Fruit fly (Drosophila melanogaster) whole organism, embryonic: ENCODE results near the gene Liprin-alpha.
A peak's percentile ranks its signal among the peaks of the same experiment; 100 is the strongest.

Experiments
- CG14050 ChIP-seq: fragments of 200-800 bp; sonication (Bioruptor generic); IDR thresholded peaks from 3 replicates; pipeline ENCODE4 v1.3.6; 2022; ENCODE audit warnings: missing biosample characterization, missing genetic modification characterization
- CG17361 ChIP-seq: fragments of 200-800 bp; sonication (Bioruptor generic); IDR thresholded peaks from 3 replicates; pipeline ENCODE4 v1.3.6; 2022; ENCODE audit warnings: missing biosample characterization, missing genetic modification characterization
- CG18476 ChIP-seq: fragments of 200-800 bp; sonication (Bioruptor generic); optimal IDR thresholded peaks from 2 replicates; lab custom pipeline; 2016; ENCODE audit warnings: missing biosample characterization, mild to moderate bottlenecking, missing genetic modification characterization
- CG2129 ChIP-seq: fragments of 200-800 bp; sonication (Bioruptor generic); IDR thresholded peaks from 2 replicates; pipeline ENCODE4 v1.3.6; 2022; ENCODE audit warnings: missing biosample characterization, missing genetic modification characterization; ENCODE audit not compliant: partially characterized antibody
- CG31388 ChIP-seq: fragments of 200-800 bp; sonication (Bioruptor generic); optimal IDR thresholded peaks from 2 replicates; lab custom pipeline; 2016; ENCODE audit warnings: missing biosample characterization, missing genetic modification characterization
- CG3163 ChIP-seq: fragments of 200-800 bp; sonication (Bioruptor generic); optimal IDR thresholded peaks from 3 replicates; lab custom pipeline; 2016; ENCODE audit warnings: missing biosample characterization, missing genetic modification characterization
- CG32532 ChIP-seq: fragments of 200-800 bp; sonication (Bioruptor generic); IDR thresholded peaks from 2 replicates; pipeline ENCODE4 v1.3.6; 2022; ENCODE audit warnings: missing biosample characterization, missing genetic modification characterization
- CG43689 ChIP-seq: fragments of 200-800 bp; sonication (Bioruptor generic); IDR thresholded peaks from 2 replicates; pipeline ENCODE4 v1.3.6; 2022; ENCODE audit warnings: missing biosample characterization, missing genetic modification characterization
- CG6791 ChIP-seq: fragments of 200-800 bp; sonication (Bioruptor generic); IDR thresholded peaks from 3 replicates; pipeline ENCODE4 v1.3.6; 2022; ENCODE audit warnings: missing biosample characterization, missing genetic modification characterization; ENCODE audit not compliant: partially characterized antibody
- CG7556 ChIP-seq: fragments of 200-800 bp; sonication (Bioruptor generic); optimal IDR thresholded peaks from 2 replicates; lab custom pipeline; 2017; ENCODE audit warnings: missing biosample characterization, mild to moderate bottlenecking, missing genetic modification characterization
- CG7928 ChIP-seq: fragments of 200-800 bp; sonication (Bioruptor generic); optimal IDR thresholded peaks from 2 replicates; lab custom pipeline; 2017; ENCODE audit warnings: missing biosample characterization, mild to moderate bottlenecking, missing genetic modification characterization
- CkIIα-i1 ChIP-seq: fragments of 200-800 bp; sonication (Bioruptor generic); IDR thresholded peaks from 2 replicates; pipeline ENCODE4 v1.3.6; 2022; ENCODE audit warnings: missing biosample characterization, missing genetic modification characterization
- CrebB ChIP-seq: fragments of 200-800 bp; sonication (Bioruptor generic); optimal IDR thresholded peaks from 3 replicates; lab custom pipeline; 2018; ENCODE audit warnings: missing biosample characterization, mild to moderate bottlenecking, missing genetic modification characterization
- D19B ChIP-seq: fragments of 200-800 bp; sonication (Bioruptor generic); optimal IDR thresholded peaks from 2 replicates; lab custom pipeline; 2017; ENCODE audit warnings: missing biosample characterization, mild to moderate bottlenecking, missing genetic modification characterization
- Dad ChIP-seq: fragments of 200-800 bp; sonication (Bioruptor generic); optimal IDR thresholded peaks from 3 replicates; lab custom pipeline; 2016; ENCODE audit warnings: missing biosample characterization, missing genetic modification characterization
- Drgx ChIP-seq: fragments of 200-800 bp; sonication (Bioruptor generic); IDR thresholded peaks from 2 replicates; pipeline ENCODE4 v1.3.6; 2022; ENCODE audit warnings: missing biosample characterization, missing genetic modification characterization
- Elba2 ChIP-seq: fragments of 200-800 bp; sonication (Bioruptor generic); optimal IDR thresholded peaks from 3 replicates; lab custom pipeline; 2016; ENCODE audit warnings: missing biosample characterization, missing genetic modification characterization
- Fer3 ChIP-seq: fragments of 200-800 bp; sonication (Bioruptor generic); optimal IDR thresholded peaks from 2 replicates; lab custom pipeline; 2018; ENCODE audit warnings: missing biosample characterization, mild to moderate bottlenecking, missing genetic modification characterization, moderate library complexity
- Gsc ChIP-seq: fragments of 200-800 bp; sonication (Bioruptor generic); IDR thresholded peaks from 2 replicates; pipeline ENCODE4 v1.3.6; 2022; ENCODE audit warnings: missing biosample characterization, missing genetic modification characterization
- HmgZ ChIP-seq: fragments of 200-800 bp; sonication (Bioruptor generic); optimal IDR thresholded peaks from 2 replicates; lab custom pipeline; 2018; ENCODE audit warnings: missing biosample characterization, mild to moderate bottlenecking, missing genetic modification characterization
- Hr51 ChIP-seq, 2 experiments: fragments of 200-800 bp; sonication (Bioruptor generic); optimal IDR thresholded peaks; 2 replicates in 1 of 2; 3 replicates in 1 of 2; lab custom pipeline; 2016 to 2018; ENCODE audit warnings: missing biosample characterization in 2 of 2, missing genetic modification characterization in 2 of 2, mild to moderate bottlenecking in 1 of 2, moderate library complexity in 1 of 2
- Jarid2 ChIP-seq: fragments of 200-800 bp; sonication (Bioruptor generic); optimal IDR thresholded peaks from 3 replicates; lab custom pipeline; 2017; ENCODE audit warnings: mild to moderate bottlenecking, missing biosample characterization, missing genetic modification reagents, missing genetic modification characterization
- Kr ChIP-seq: fragments of 200-800 bp; sonication (Bioruptor generic); optimal IDR thresholded peaks from 2 replicates; lab custom pipeline; 2017; ENCODE audit warnings: missing biosample characterization, mild to moderate bottlenecking, missing genetic modification characterization
- MBD-R2 ChIP-seq: fragments of 200-800 bp; sonication (Bioruptor generic); IDR thresholded peaks from 2 replicates; pipeline ENCODE4 v1.3.6; 2022; ENCODE audit warnings: missing biosample characterization, missing genetic modification characterization
- MESR4 ChIP-seq: fragments of 200-800 bp; sonication (Bioruptor generic); optimal IDR thresholded peaks from 2 replicates; lab custom pipeline; 2018; ENCODE audit warnings: missing biosample characterization, mild to moderate bottlenecking, missing genetic modification characterization, moderate library complexity
- Spps ChIP-seq: fragments of 200-800 bp; sonication (Bioruptor generic); optimal IDR thresholded peaks from 2 replicates; lab custom pipeline; 2018; ENCODE audit warnings: missing biosample characterization, mild to moderate bottlenecking, missing genetic modification characterization
- Vsx1 ChIP-seq: fragments of 200-800 bp; sonication (Bioruptor generic); optimal IDR thresholded peaks from 2 replicates; lab custom pipeline; 2017; ENCODE audit warnings: missing biosample characterization, mild to moderate bottlenecking, missing genetic modification characterization, missing genetic modification reagents
- abd-A ChIP-seq: fragments of 200-800 bp; sonication (Bioruptor generic); optimal IDR thresholded peaks from 3 replicates; lab custom pipeline; 2019; ENCODE audit warnings: missing biosample characterization, mild to moderate bottlenecking, missing genetic modification characterization, moderate library complexity
- ac ChIP-seq: fragments of 200-800 bp; sonication (Bioruptor generic); optimal IDR thresholded peaks from 3 replicates; lab custom pipeline; 2017; ENCODE audit warnings: missing biosample characterization, mild to moderate bottlenecking, missing genetic modification characterization
- bsh ChIP-seq, 2 experiments: fragments of 200-800 bp; sonication (Bioruptor generic); optimal IDR thresholded peaks; 2 replicates each; lab custom pipeline; 2017 to 2018; ENCODE audit warnings: mild to moderate bottlenecking in 2 of 2, missing biosample characterization in 2 of 2, missing genetic modification characterization in 2 of 2, moderate library complexity in 1 of 2
- cad ChIP-seq: fragments of >200 bp; optimal IDR thresholded peaks from 2 replicates; lab custom pipeline; 2017; ENCODE audit warnings: missing biosample characterization, missing genetic modification characterization
- caup ChIP-seq: fragments of 200-800 bp; sonication (Bioruptor generic); optimal IDR thresholded peaks from 3 replicates; lab custom pipeline; 2017; ENCODE audit warnings: missing biosample characterization, mild to moderate bottlenecking, missing genetic modification characterization, moderate library complexity; ENCODE audit not compliant: severe bottlenecking
- chinmo ChIP-seq: fragments of 200-800 bp; sonication (Bioruptor generic); IDR thresholded peaks from 4 replicates; pipeline ENCODE4 v1.3.6; 2022; ENCODE audit warnings: missing biosample characterization, missing genetic modification characterization; ENCODE audit not compliant: partially characterized antibody
- dimm ChIP-seq: fragments of 200-800 bp; sonication (Bioruptor generic); IDR thresholded peaks from 2 replicates; pipeline ENCODE4 v1.3.6; 2022; ENCODE audit warnings: missing biosample characterization, missing genetic modification characterization
- eve ChIP-seq, 2 experiments: fragments of >200 bp; optimal IDR thresholded peaks; 2 replicates each; lab custom pipeline; 2017; ENCODE audit warnings: missing biosample characterization in 2 of 2, missing genetic modification characterization in 2 of 2
- fd102C ChIP-seq: fragments of 200-800 bp; sonication (Bioruptor generic); optimal IDR thresholded peaks from 2 replicates; lab custom pipeline; 2018; ENCODE audit warnings: missing biosample characterization, mild to moderate bottlenecking, missing genetic modification characterization, moderate library complexity
- gem ChIP-seq: fragments of 200-800 bp; sonication (Bioruptor generic); optimal IDR thresholded peaks from 2 replicates; lab custom pipeline; 2019; ENCODE audit warnings: missing biosample characterization, mild to moderate bottlenecking, missing genetic modification characterization, moderate library complexity
- ind ChIP-seq: fragments of 200-800 bp; sonication (Bioruptor generic); optimal IDR thresholded peaks from 3 replicates; lab custom pipeline; 2016; ENCODE audit warnings: missing biosample characterization, missing genetic modification characterization
- jumu ChIP-seq: fragments of 200-800 bp; sonication (Bioruptor generic); optimal IDR thresholded peaks from 3 replicates; lab custom pipeline; 2016; ENCODE audit warnings: missing biosample characterization, missing genetic modification characterization
- kah ChIP-seq: fragments of 200-800 bp; sonication (Bioruptor generic); optimal IDR thresholded peaks from 2 replicates; lab custom pipeline; 2018; ENCODE audit warnings: missing biosample characterization, mild to moderate bottlenecking, missing genetic modification characterization
- mirr ChIP-seq: fragments of 200-800 bp; sonication (Bioruptor generic); optimal IDR thresholded peaks from 3 replicates; lab custom pipeline; 2018; ENCODE audit warnings: missing biosample characterization, mild to moderate bottlenecking, missing genetic modification characterization
- peb ChIP-seq: fragments of 200-800 bp; sonication (Bioruptor generic); IDR thresholded peaks from 2 replicates; pipeline ENCODE4 v1.3.6; 2022; ENCODE audit warnings: missing biosample characterization, missing genetic modification characterization
- phol ChIP-seq: fragments of 200-800 bp; sonication (Bioruptor generic); optimal IDR thresholded peaks from 3 replicates; lab custom pipeline; 2018; ENCODE audit warnings: missing biosample characterization, mild to moderate bottlenecking, missing genetic modification characterization, moderate library complexity
- ro ChIP-seq: fragments of 200-800 bp; sonication (Bioruptor generic); IDR thresholded peaks from 2 replicates; pipeline ENCODE4 v1.3.6; 2022; ENCODE audit warnings: missing biosample characterization, missing genetic modification characterization
- sc ChIP-seq, 3 experiments: fragments of >200 bp in 2 of 3; fragments of 200-800 bp in 1 of 3; sonication (Bioruptor generic) in 1 of 3; optimal IDR thresholded peaks; 2 replicates in 2 of 3; 3 replicates in 1 of 3; lab custom pipeline; 2017; ENCODE audit warnings: mild to moderate bottlenecking in 1 of 3, missing biosample characterization in 1 of 3, missing genetic modification characterization in 1 of 3, missing genetic modification reagents in 1 of 3
- shn ChIP-seq: fragments of 200-800 bp; sonication (Bioruptor generic); optimal IDR thresholded peaks from 3 replicates; lab custom pipeline; 2016; ENCODE audit warnings: missing biosample characterization, missing genetic modification characterization
- slp2 ChIP-seq: fragments of 200-800 bp; sonication (Bioruptor generic); optimal IDR thresholded peaks from 2 replicates; lab custom pipeline; 2016; ENCODE audit warnings: missing biosample characterization, missing genetic modification characterization
- ssp ChIP-seq: fragments of 200-800 bp; sonication (Bioruptor generic); IDR thresholded peaks from 2 replicates; pipeline ENCODE4 v1.3.6; 2022; ENCODE audit warnings: missing biosample characterization, missing genetic modification characterization
- stc ChIP-seq: fragments of 200-800 bp; sonication (Bioruptor generic); IDR thresholded peaks from 2 replicates; pipeline ENCODE4 v1.3.6; 2022; ENCODE audit warnings: missing biosample characterization, missing genetic modification characterization
- tx ChIP-seq: fragments of 200-800 bp; sonication (Bioruptor generic); optimal IDR thresholded peaks from 2 replicates; lab custom pipeline; 2016; ENCODE audit warnings: missing biosample characterization, missing genetic modification characterization
- zen2 ChIP-seq: fragments of 200-800 bp; sonication (Bioruptor generic); IDR thresholded peaks from 3 replicates; pipeline ENCODE4 v1.3.6; 2022; ENCODE audit warnings: missing biosample characterization, missing genetic modification characterization; ENCODE audit not compliant: partially characterized antibody

Gene Liprin-alpha

dm6 chr2L:6677453-6677852 lies 46.2 kb upstream of the Liprin-alpha start, which contains the start of gene Nse1 (continued):
- TF ChIP-seq MBD-R2 (GFP tag; lab: Robert Waterston, UW) = peak; percentile 79
- TF ChIP-seq slp2 (GFP tag; lab: Kevin White, UChicago) = no peak
- TF ChIP-seq CG7556 (GFP tag; lab: Kevin White, UChicago) = no peak
- TF ChIP-seq abd-A (tag; lab: Kevin White, UChicago) = no peak
- no peak for TF ChIP-seq tx (GFP tag; lab: Kevin White, UChicago)
- no peak for TF ChIP-seq Dad (GFP tag; lab: Kevin White, UChicago)
- TF ChIP-seq gem = no peak
- TF ChIP-seq HmgZ (tag; lab: Kevin White, UChicago) = no peak
- no peak for TF ChIP-seq kah (GFP tag; lab: Kevin White, UChicago)
- TF ChIP-seq Jarid2 (GFP tag; lab: Kevin White, UChicago) = no peak
- TF ChIP-seq cad (GFP tag; lab: Kevin White, UChicago) = no peak
- TF ChIP-seq dimm (GFP tag; lab: Robert Waterston, UW) = no peak
- no peak for TF ChIP-seq ro (GFP tag; lab: Robert Waterston, UW)
- TF ChIP-seq CG18476 (GFP tag; lab: Kevin White, UChicago) = no peak
- TF ChIP-seq Gsc (GFP tag; lab: Robert Waterston, UW) = no peak
- TF ChIP-seq CG17361 (GFP tag; lab: Robert Waterston, UW) = no peak
- TF ChIP-seq jumu (GFP tag; lab: Kevin White, UChicago) = no peak
- peak; percentile 52; the same call in 2 of the 3 replicates for TF ChIP-seq zen2 (GFP tag; lab: Robert Waterston, UW)
- no peak for TF ChIP-seq CG7928 (GFP tag; lab: Kevin White, UChicago)
- no peak for TF ChIP-seq D19B
- no peak for TF ChIP-seq CG14050 (GFP tag; lab: Robert Waterston, UW)
- no peak for TF ChIP-seq shn (GFP tag; lab: Kevin White, UChicago)
- no peak for TF ChIP-seq chinmo (GFP tag; lab: Robert Waterston, UW)
- TF ChIP-seq CG31388 (GFP tag; lab: Kevin White, UChicago) = no peak
- no peak for TF ChIP-seq Drgx (GFP tag; lab: Robert Waterston, UW)
- TF ChIP-seq stc = no peak
- TF ChIP-seq CrebB = no peak
- no peak for TF ChIP-seq fd102C (GFP tag; lab: Kevin White, UChicago)
- TF ChIP-seq phol = no peak
- no peak for TF ChIP-seq ssp (GFP tag; lab: Robert Waterston, UW)
- TF ChIP-seq peb (GFP tag; lab: Robert Waterston, UW) = no peak
- TF ChIP-seq bsh (GFP tag; optimal IDR thresholded peaks at IDR 0.05; lab: Kevin White, UChicago) = no peak
- no peak for TF ChIP-seq CG43689 (GFP tag; lab: Robert Waterston, UW)
- no peak for TF ChIP-seq CkIIα-i1 (GFP tag; lab: Robert Waterston, UW)
- TF ChIP-seq CG6791 = peak; percentile 75
- TF ChIP-seq CG3163 (GFP tag; lab: Kevin White, UChicago) = no peak
- TF ChIP-seq mirr (GFP tag; lab: Kevin White, UChicago) = no peak
- no peak for TF ChIP-seq ind (GFP tag; lab: Kevin White, UChicago)
- TF ChIP-seq Spps (tag; lab: Kevin White, UChicago) = no peak
- no peak for TF ChIP-seq Fer3
- TF ChIP-seq ac = no peak
- no peak for TF ChIP-seq Vsx1 (GFP tag; lab: Kevin White, UChicago)
- no peak for TF ChIP-seq caup (GFP tag; lab: Kevin White, UChicago)
- no peak for TF ChIP-seq eve (GFP tag; optimal IDR thresholded peaks at IDR 0.05; lab: Kevin White, UChicago)
- peak; percentile 38; the same call in 1 of the 2 replicates for TF ChIP-seq CG2129 (GFP tag; lab: Robert Waterston, UW)
- peak; percentile 22 for TF ChIP-seq MESR4
- TF ChIP-seq CG32532 (GFP tag; lab: Robert Waterston, UW) = no peak
- no peak for TF ChIP-seq Kr (GFP tag; lab: Kevin White, UChicago)
- peak; percentile 85 for TF ChIP-seq Elba2
- TF ChIP-seq Hr51 (GFP tag; optimal IDR thresholded peaks at IDR 0.05; lab: Kevin White, UChicago) = no peak
- TF ChIP-seq sc (optimal IDR thresholded peaks at IDR 0.05; lab: Kevin White, UChicago) = no peak
- TF ChIP-seq sc (GFP tag; optimal IDR thresholded peaks at IDR 0.05; lab: Kevin White, UChicago) = no peak
